Worm (Caenorhabditis elegans): Measurements from ENCODE around the gene R05H10.7.

R05H10.7 gene

DNA sequence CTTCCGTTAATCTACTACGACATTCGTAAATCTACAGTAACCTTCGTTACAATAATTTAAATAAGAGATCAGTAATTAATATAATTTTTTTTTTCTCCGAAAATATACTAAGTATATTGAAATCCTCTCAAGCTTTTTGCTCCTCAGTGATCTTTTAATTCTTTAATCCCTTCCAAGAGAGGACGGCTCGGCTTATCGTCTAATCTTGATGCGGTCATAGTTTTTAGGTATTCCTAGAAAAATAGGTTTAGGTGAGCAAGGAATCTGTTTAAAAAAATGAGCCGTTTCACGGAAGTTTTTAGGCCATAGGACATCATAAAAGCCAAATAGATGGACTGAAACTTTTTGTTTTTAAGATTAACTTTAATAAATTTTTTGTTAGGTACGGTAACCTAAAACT is 23.3 kb upstream of the R05H10.7 start:
- TF ChIP-seq ceh-36 (tag; optimal IDR thresholded peaks at IDR 0.05) (peak; percentile 6), tra-4 (tag; optimal IDR thresholded peaks at IDR 0.05) (no peak)

DNA sequence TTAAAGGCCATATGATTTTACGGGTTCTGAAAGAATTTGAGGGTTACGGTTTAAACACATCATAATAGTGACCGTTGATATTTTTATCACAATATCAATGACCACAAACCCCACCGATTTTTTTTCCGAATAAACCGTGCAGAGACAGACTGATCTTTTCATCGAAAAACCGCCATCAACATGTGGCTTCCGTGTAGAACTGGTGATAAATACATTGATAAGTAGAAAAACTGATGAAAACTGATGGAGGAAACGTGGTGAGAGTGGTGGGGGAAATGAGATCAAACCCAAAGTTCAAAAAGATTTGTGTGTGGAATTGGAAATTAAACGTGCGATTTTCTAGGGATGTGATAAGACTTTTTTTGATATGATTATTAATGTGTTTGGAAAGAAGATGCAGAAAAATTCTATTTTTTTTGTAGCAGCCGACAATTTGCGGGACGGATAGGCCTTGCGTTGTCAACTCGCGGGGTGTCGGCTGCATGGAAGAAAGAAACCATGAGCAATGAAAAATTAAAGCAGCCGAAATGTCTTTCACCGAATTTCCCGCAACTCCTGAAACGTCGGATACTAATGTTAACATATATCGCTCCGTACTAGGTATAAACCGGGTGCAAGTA is 16.6 kb upstream of the R05H10.7 start:
- TF ChIP-seq hmbx-1 (tag; optimal IDR thresholded peaks at IDR 0.05) (no peak), hmg-4 (GFP tag; optimal IDR thresholded peaks at IDR 0.05) (no peak), hnd-1 (tag; optimal IDR thresholded peaks at IDR 0.05) (no peak), tbx-37 (GFP tag; conservative IDR thresholded peaks at IDR 0.05) (no peak), scrt-1 (GFP tag; IDR thresholded peaks at IDR 0.05) (no peak), flt-1 (GFP tag; IDR thresholded peaks at IDR 0.05) (no peak), ets-7 (tag; optimal IDR thresholded peaks at IDR 0.05) (no peak), F13C5.2 (tag; optimal IDR thresholded peaks at IDR 0.05) (no peak), ceh-13 (GFP tag; optimal IDR thresholded peaks at IDR 0.05) (no peak), sea-1 (GFP tag; conservative IDR thresholded peaks at IDR 0.05) (no peak), tbx-11 (GFP tag; IDR thresholded peaks at IDR 0.05) (no peak), tra-4 (tag; optimal IDR thresholded peaks at IDR 0.05) (no peak), B0310.2 (tag; optimal IDR thresholded peaks at IDR 0.05) (no peak), ama-1 (optimal IDR thresholded peaks at IDR 0.05) (no peak)

DNA sequence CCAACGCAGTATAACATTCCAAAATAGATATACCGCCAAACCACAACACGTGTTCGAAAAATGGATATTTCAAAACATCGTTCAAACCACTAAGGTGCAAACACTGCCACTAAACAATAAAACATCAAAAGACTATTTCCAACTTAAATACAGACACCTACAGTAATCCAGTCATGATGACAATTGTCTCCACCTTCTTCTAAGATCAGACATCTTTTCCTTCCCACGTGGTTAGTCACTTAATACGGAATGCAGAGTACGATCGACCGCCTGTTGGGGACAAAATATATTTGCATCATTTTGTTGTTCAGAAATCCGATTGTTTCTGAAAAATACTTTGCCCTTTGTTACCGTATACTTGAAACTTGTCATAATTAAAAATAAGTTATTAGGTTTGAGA is 14.1 kb upstream of the R05H10.7 start:
- TF ChIP-seq aly-1 (tag; optimal IDR thresholded peaks at IDR 0.05) (no peak), hmg-4 (GFP tag; optimal IDR thresholded peaks at IDR 0.05) (no peak)

DNA sequence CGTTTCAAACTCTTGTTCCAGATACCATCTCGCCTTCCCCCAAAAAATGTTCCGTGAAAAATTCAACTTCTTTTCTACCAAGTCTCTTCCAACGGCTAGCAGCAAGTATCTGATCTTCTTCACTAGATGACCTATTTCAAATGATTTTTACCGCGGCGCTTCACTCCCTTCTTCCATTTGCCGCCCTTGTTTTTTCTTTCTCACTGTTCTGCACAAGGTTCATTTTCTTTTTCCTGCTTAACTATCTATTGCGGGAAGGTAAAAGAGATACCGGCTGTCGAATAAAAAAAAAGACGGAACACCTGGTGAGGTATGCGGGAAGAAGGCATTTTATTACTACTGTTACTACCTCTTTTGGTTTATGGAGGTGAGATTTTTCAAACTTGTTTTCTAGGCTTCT is 12.3 kb upstream of the R05H10.7 start, which contains the start of gene cdh-7:
Gene cdh-7 (plus strand): TSS at position 214 of the 400 bp plus-strand sequence.
- TF ChIP-seq ets-7 (tag; optimal IDR thresholded peaks at IDR 0.05) (no peak), B0310.2 (tag; optimal IDR thresholded peaks at IDR 0.05) (no peak), hnd-1 (tag; optimal IDR thresholded peaks at IDR 0.05) (no peak), tbx-37 (GFP tag; conservative IDR thresholded peaks at IDR 0.05) (no peak), scrt-1 (GFP tag; IDR thresholded peaks at IDR 0.05) (no peak), tbx-11 (GFP tag; IDR thresholded peaks at IDR 0.05) (no peak), flt-1 (GFP tag; IDR thresholded peaks at IDR 0.05) (no peak), F13C5.2 (tag; optimal IDR thresholded peaks at IDR 0.05) (no peak), aly-1 (tag; optimal IDR thresholded peaks at IDR 0.05) (no peak), sea-1 (GFP tag; conservative IDR thresholded peaks at IDR 0.05) (no peak), tra-4 (tag; optimal IDR thresholded peaks at IDR 0.05) (no peak), ceh-13 (GFP tag; optimal IDR thresholded peaks at IDR 0.05) (no peak), ama-1 (optimal IDR thresholded peaks at IDR 0.05) (no peak), hmg-4 (GFP tag; optimal IDR thresholded peaks at IDR 0.05) (no peak), ceh-36 (tag; optimal IDR thresholded peaks at IDR 0.05) (no peak), pes-1 (GFP tag; IDR thresholded peaks at IDR 0.05) (no peak)

DNA sequence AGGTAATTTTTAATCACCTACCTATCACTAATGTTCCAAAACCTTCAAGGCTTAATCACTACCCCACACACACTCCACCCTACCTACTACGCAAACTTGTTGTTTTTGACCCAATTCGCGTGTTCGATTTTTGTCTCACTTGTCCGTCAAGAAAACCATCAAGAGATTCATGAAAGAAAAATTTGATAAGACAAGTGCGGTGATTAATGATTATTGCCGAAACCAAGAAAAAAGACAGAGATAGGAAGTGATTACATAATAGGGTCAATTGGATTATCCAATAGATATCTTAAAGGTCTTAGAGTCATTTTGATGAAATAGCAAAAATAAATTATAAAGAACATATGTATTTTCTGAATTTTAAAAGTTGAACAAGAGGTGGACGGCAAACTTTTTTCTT is 11.1 kb upstream of the R05H10.7 start:
- TF ChIP-seq sea-1 (GFP tag; conservative IDR thresholded peaks at IDR 0.05): no peak
- no peak for TF ChIP-seq scrt-1 (GFP tag; IDR thresholded peaks at IDR 0.05)
- no peak for TF ChIP-seq aly-1 (tag; optimal IDR thresholded peaks at IDR 0.05)
- TF ChIP-seq flt-1 (GFP tag; IDR thresholded peaks at IDR 0.05): no peak
- TF ChIP-seq ama-1 (optimal IDR thresholded peaks at IDR 0.05): no peak
- no peak for TF ChIP-seq hnd-1 (tag; optimal IDR thresholded peaks at IDR 0.05)
- no peak for TF ChIP-seq hmg-4 (GFP tag; optimal IDR thresholded peaks at IDR 0.05)

DNA sequence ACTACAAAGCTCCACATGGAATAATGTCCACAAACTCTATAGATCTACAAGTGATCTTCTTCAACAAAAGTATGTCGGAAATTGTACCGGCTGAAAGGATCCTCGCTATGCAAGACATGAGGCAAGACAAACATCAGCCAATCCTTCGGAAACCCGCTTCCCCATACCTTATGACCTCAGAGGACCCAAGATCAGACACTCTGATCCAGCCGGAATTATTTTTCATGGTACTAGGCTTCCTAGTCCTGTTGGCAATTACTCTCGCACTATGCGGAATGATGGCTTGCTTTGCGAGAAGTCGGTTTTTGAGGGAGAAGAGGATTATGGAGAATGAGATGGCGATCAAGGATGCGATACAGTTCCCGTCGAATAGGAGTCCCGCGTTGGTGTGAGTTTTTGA is 5.4 kb upstream of the R05H10.7 start:
- no peak for TF ChIP-seq B0310.2 (tag; optimal IDR thresholded peaks at IDR 0.05)

DNA sequence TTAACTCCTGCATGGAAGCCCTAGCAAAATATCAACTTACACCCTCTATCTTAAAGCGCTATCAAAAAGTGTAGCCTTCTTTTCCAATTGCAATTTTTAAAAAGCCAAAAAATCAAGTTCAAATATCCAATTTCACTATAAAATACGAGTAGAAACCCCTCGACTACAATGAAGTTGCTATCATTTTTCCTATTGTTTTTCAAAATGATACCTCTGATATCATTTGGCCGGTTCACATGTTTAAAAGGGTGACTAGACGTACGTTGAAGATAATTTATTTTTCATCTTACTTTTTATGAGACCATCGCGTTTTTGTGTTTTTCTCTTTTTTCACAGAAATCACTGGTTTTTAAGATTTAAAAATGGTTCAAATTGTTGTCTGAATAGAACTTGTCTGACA is 3.8 kb upstream of the R05H10.7 start, which contains the start of gene R05H10.1:
Gene R05H10.1 (plus strand): TSS at position 334 of the 400 bp plus-strand sequence.
- no peak for TF ChIP-seq sea-1 (GFP tag; conservative IDR thresholded peaks at IDR 0.05)
- no peak for TF ChIP-seq ets-7 (tag; optimal IDR thresholded peaks at IDR 0.05)
- no peak for TF ChIP-seq ama-1 (optimal IDR thresholded peaks at IDR 0.05)
- no peak for TF ChIP-seq aly-1 (tag; optimal IDR thresholded peaks at IDR 0.05)
- TF ChIP-seq ceh-13 (GFP tag; optimal IDR thresholded peaks at IDR 0.05): no peak
- no peak for TF ChIP-seq pes-1 (GFP tag; IDR thresholded peaks at IDR 0.05)
- TF ChIP-seq scrt-1 (GFP tag; IDR thresholded peaks at IDR 0.05): no peak
- TF ChIP-seq hmg-4 (GFP tag; optimal IDR thresholded peaks at IDR 0.05): no peak
- no peak for TF ChIP-seq ceh-36 (tag; optimal IDR thresholded peaks at IDR 0.05)
- TF ChIP-seq F13C5.2 (tag; optimal IDR thresholded peaks at IDR 0.05): no peak
- TF ChIP-seq tbx-37 (GFP tag; conservative IDR thresholded peaks at IDR 0.05): no peak
- no peak for TF ChIP-seq hmbx-1 (tag; optimal IDR thresholded peaks at IDR 0.05)
- no peak for TF ChIP-seq tra-4 (tag; optimal IDR thresholded peaks at IDR 0.05)
- TF ChIP-seq tbx-11 (GFP tag; IDR thresholded peaks at IDR 0.05): no peak
- TF ChIP-seq B0310.2 (tag; optimal IDR thresholded peaks at IDR 0.05): no peak
- TF ChIP-seq hnd-1 (tag; optimal IDR thresholded peaks at IDR 0.05): no peak

DNA sequence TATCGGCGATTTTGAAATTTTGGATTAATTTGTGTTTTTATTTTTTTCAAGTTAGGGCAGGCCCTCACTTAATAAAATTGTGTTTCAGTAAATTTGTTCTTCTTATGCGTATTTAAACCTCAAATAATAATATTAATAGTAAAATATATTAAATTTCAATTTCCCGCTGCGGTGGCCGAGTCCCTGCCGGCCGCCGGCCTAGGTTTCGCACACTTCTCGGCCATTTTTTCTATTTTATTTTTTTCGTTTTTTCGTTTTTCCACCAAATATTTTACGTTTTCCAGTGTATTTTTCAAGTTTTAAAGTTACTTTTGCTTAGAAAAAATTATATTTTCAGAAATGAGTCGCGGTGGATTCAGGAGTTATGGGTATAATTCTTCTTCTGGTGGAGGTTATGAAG is 1.6 kb downstream of the R05H10.7 start, which contains the start of gene rbm-28:
Gene rbm-28 (plus strand): TSS at position 338 of the 400 bp plus-strand sequence.
- TF ChIP-seq pes-1 (GFP tag; IDR thresholded peaks at IDR 0.05) (peak; percentile 67; the same call in 1 of the 2 replicates), ceh-36 (tag; optimal IDR thresholded peaks at IDR 0.05) (no peak), flt-1 (GFP tag; IDR thresholded peaks at IDR 0.05) (no peak), tbx-11 (GFP tag; IDR thresholded peaks at IDR 0.05) (no peak), ama-1 (optimal IDR thresholded peaks at IDR 0.05) (no peak), tbx-37 (GFP tag; conservative IDR thresholded peaks at IDR 0.05) (peak; percentile 62; the same call in 1 of the 2 replicates), ets-7 (tag; optimal IDR thresholded peaks at IDR 0.05) (no peak), aly-1 (tag; optimal IDR thresholded peaks at IDR 0.05) (no peak), scrt-1 (GFP tag; IDR thresholded peaks at IDR 0.05) (no peak), hmg-4 (GFP tag; optimal IDR thresholded peaks at IDR 0.05) (no peak)

Data from whole organism, early embryonic.